Worm (Caenorhabditis elegans) whole organism, L1 larva: Measurements from ENCODE around the gene wee-1.1.

Experiments used
- C34B4.2 ChIP-seq: sonication (generic microtip); optimal IDR thresholded peaks from 2 replicates; lab custom pipeline; 2017; ENCODE audit warnings: mild to moderate bottlenecking, missing genetic modification characterization, missing compliant biosample characterization
- Y116A8C.19 ChIP-seq: sonication (generic microtip); optimal IDR thresholded peaks from 2 replicates; lab custom pipeline; 2016; ENCODE audit warnings: missing compliant biosample characterization, missing genetic modification characterization, borderline replicate concordance
- aha-1 ChIP-seq: fragments of 150-350 bp; optimal IDR thresholded peaks from 2 replicates; lab custom pipeline; 2014; ENCODE audit warnings: missing biosample characterization, missing genetic modification characterization
- alr-1 ChIP-seq: fragments of 200-800 bp; sonication (Bioruptor generic); optimal IDR thresholded peaks from 2 replicates; lab custom pipeline; 2018; ENCODE audit warnings: borderline replicate concordance, mild to moderate bottlenecking, missing genetic modification characterization, missing compliant biosample characterization
- ama-1 ChIP-seq: fragments of 150-350 bp; optimal IDR thresholded peaks from 2 replicates; lab custom pipeline; 2014
- blmp-1 ChIP-seq: fragments of 150-350 bp; optimal IDR thresholded peaks from 2 replicates; lab custom pipeline; 2014; ENCODE audit warnings: missing biosample characterization, missing genetic modification characterization
- ceh-63 ChIP-seq: fragments of 200-800 bp; sonication (Bioruptor generic); optimal IDR thresholded peaks from 2 replicates; lab custom pipeline; 2018; ENCODE audit warnings: mild to moderate bottlenecking, missing genetic modification characterization, missing compliant biosample characterization
- ceh-8 ChIP-seq: fragments of 200-800 bp; sonication (Bioruptor generic); optimal IDR thresholded peaks from 2 replicates; lab custom pipeline; 2018; ENCODE audit warnings: mild to moderate bottlenecking, missing genetic modification characterization, moderate library complexity, missing compliant biosample characterization
- ceh-82 ChIP-seq, 3 experiments: fragments of 150-350 bp in 1 of 3; sonication (generic microtip) in 2 of 3; optimal IDR thresholded peaks; 2 replicates each; lab custom pipeline; 2014 to 2017; ENCODE audit warnings: missing biosample characterization in 3 of 3, missing genetic modification characterization in 3 of 3
- ces-1 ChIP-seq: fragments of 150-350 bp; optimal IDR thresholded peaks from 2 replicates; lab custom pipeline; 2014; ENCODE audit warnings: missing biosample characterization, missing genetic modification reagents, missing genetic modification characterization
- efl-1 ChIP-seq, 4 experiments: fragments of 150-350 bp; optimal IDR thresholded peaks in 3 of 4; peaks in 1 of 4; 1 replicate in 1 of 4; 2 replicates in 3 of 4; lab custom pipeline; 2014; ENCODE audit warnings: missing biosample characterization in 2 of 4, missing genetic modification characterization in 2 of 4, missing genetic modification reagents in 2 of 4
- efl-3 ChIP-seq: fragments of 200-800 bp; sonication (Bioruptor generic); optimal IDR thresholded peaks from 2 replicates; lab custom pipeline; 2018; ENCODE audit warnings: mild to moderate bottlenecking, missing genetic modification characterization, missing compliant biosample characterization
- fkh-10 ChIP-seq: sonication (generic microtip); optimal IDR thresholded peaks from 2 replicates; lab custom pipeline; 2017; ENCODE audit warnings: missing biosample characterization, missing genetic modification reagents, missing genetic modification characterization
- fkh-8 ChIP-seq: sonication (generic microtip); optimal IDR thresholded peaks from 2 replicates; lab custom pipeline; 2016; ENCODE audit warnings: mild to moderate bottlenecking, missing genetic modification characterization, missing compliant biosample characterization
- fos-1 ChIP-seq: fragments of 150-350 bp; optimal IDR thresholded peaks from 2 replicates; lab custom pipeline; 2014; ENCODE audit warnings: missing biosample characterization, missing genetic modification characterization
- grh-1 ChIP-seq: fragments of 200-800 bp; sonication (Bioruptor generic); IDR thresholded peaks from 2 replicates; pipeline ENCODE4 v1.3.6; 2022; ENCODE audit warnings: missing genetic modification reagents, missing genetic modification characterization, missing compliant biosample characterization
- hlh-4 ChIP-seq: sonication (generic microtip); optimal IDR thresholded peaks from 2 replicates; lab custom pipeline; 2016; ENCODE audit warnings: mild to moderate bottlenecking, missing genetic modification characterization, missing compliant biosample characterization
- hpl-2 ChIP-seq: fragments of 150-350 bp; optimal IDR thresholded peaks from 2 replicates; lab custom pipeline; 2014; ENCODE audit warnings: missing biosample characterization, missing genetic modification reagents, missing genetic modification characterization
- lin-14 ChIP-seq: fragments of 200-800 bp; sonication (Bioruptor generic); optimal IDR thresholded peaks from 2 replicates; lab custom pipeline; 2018; ENCODE audit warnings: mild to moderate bottlenecking, missing genetic modification characterization, moderate library complexity, missing compliant biosample characterization
- lin-15B ChIP-seq: fragments of 150-350 bp; sonication (generic microtip); optimal IDR thresholded peaks from 3 replicates; lab custom pipeline; 2014; ENCODE audit warnings: missing biosample characterization, missing genetic modification characterization
- lin-39 ChIP-seq: fragments of 150-350 bp; optimal IDR thresholded peaks from 2 replicates; lab custom pipeline; 2014; ENCODE audit warnings: missing biosample characterization, missing genetic modification reagents, missing genetic modification characterization
- mdl-1 ChIP-seq, 2 experiments: fragments of 150-350 bp; optimal IDR thresholded peaks; 2 replicates each; lab custom pipeline; 2014 to 2017; ENCODE audit warnings: missing biosample characterization in 2 of 2, missing genetic modification characterization in 2 of 2, inconsistent platforms in 1 of 2
- nhr-11 ChIP-seq: fragments of 150-350 bp; optimal IDR thresholded peaks from 2 replicates; lab custom pipeline; 2014; ENCODE audit warnings: missing biosample characterization, missing genetic modification characterization
- nhr-12 ChIP-seq: sonication (generic microtip); optimal IDR thresholded peaks from 2 replicates; lab custom pipeline; 2017; ENCODE audit warnings: missing biosample characterization, missing genetic modification characterization
- nhr-19 ChIP-seq: fragments of 200-800 bp; sonication (Bioruptor generic); conservative IDR thresholded peaks from 2 replicates; pipeline ENCODE4 v1.3.6; 2022; ENCODE audit warnings: missing genetic modification characterization, missing compliant biosample characterization
- nhr-20 ChIP-seq: sonication (generic microtip); optimal IDR thresholded peaks from 2 replicates; lab custom pipeline; 2016; ENCODE audit warnings: mild to moderate bottlenecking, missing genetic modification characterization, missing compliant biosample characterization
- nhr-237 ChIP-seq: fragments of 150-350 bp; optimal IDR thresholded peaks from 2 replicates; lab custom pipeline; 2014; ENCODE audit warnings: missing biosample characterization, missing genetic modification characterization
- nhr-28 ChIP-seq: fragments of 150-350 bp; optimal IDR thresholded peaks from 2 replicates; lab custom pipeline; 2014; ENCODE audit warnings: missing biosample characterization, missing genetic modification characterization
- nhr-71 ChIP-seq: sonication (generic microtip); optimal IDR thresholded peaks from 2 replicates; lab custom pipeline; 2016; ENCODE audit warnings: mild to moderate bottlenecking, missing genetic modification characterization, moderate library complexity, missing compliant biosample characterization
- nhr-77 ChIP-seq: fragments of 150-350 bp; optimal IDR thresholded peaks from 2 replicates; lab custom pipeline; 2014; ENCODE audit warnings: missing biosample characterization, missing genetic modification characterization
- nhr-84 ChIP-seq: sonication (generic microtip); optimal IDR thresholded peaks from 2 replicates; lab custom pipeline; 2017; ENCODE audit warnings: missing biosample characterization, missing genetic modification characterization
- nhr-85 ChIP-seq: sonication (generic microtip); peaks from one replicate; lab custom pipeline; 2016; ENCODE audit warnings: missing genetic modification characterization, inconsistent platforms, missing compliant biosample characterization
- nhr-90 ChIP-seq: sonication (generic microtip); optimal IDR thresholded peaks from 2 replicates; lab custom pipeline; 2016; ENCODE audit warnings: mild to moderate bottlenecking, missing genetic modification characterization, missing compliant biosample characterization; ENCODE audit not compliant: poor library complexity
- pax-3 ChIP-seq: fragments of 200-800 bp; sonication (Bioruptor generic); optimal IDR thresholded peaks from 2 replicates; lab custom pipeline; 2018; ENCODE audit warnings: mild to moderate bottlenecking, missing genetic modification characterization, moderate library complexity, missing compliant biosample characterization
- pqm-1 ChIP-seq: sonication (generic microtip); optimal IDR thresholded peaks from 3 replicates; lab custom pipeline; 2017; ENCODE audit warnings: missing biosample characterization, missing genetic modification characterization
- rnt-1 ChIP-seq: sonication (generic microtip); optimal IDR thresholded peaks from 2 replicates; lab custom pipeline; 2016; ENCODE audit warnings: mild to moderate bottlenecking, missing genetic modification characterization, moderate library complexity, missing compliant biosample characterization
- skn-1 ChIP-seq: fragments of 150-350 bp; optimal IDR thresholded peaks from 2 replicates; lab custom pipeline; 2014; ENCODE audit warnings: missing biosample characterization, missing genetic modification characterization
- snu-23 ChIP-seq: sonication (generic microtip); optimal IDR thresholded peaks from 2 replicates; lab custom pipeline; 2016; ENCODE audit warnings: missing genetic modification characterization, missing compliant biosample characterization
- tbx-2 ChIP-seq: sonication (generic microtip); optimal IDR thresholded peaks from 2 replicates; lab custom pipeline; 2016; ENCODE audit warnings: missing genetic modification characterization, missing compliant biosample characterization
- unc-130 ChIP-seq: fragments of 150-350 bp; optimal IDR thresholded peaks from 2 replicates; lab custom pipeline; 2017; ENCODE audit warnings: missing biosample characterization, missing genetic modification characterization, inconsistent platforms
- unc-62 ChIP-seq: fragments of 150-350 bp; optimal IDR thresholded peaks from 2 replicates; lab custom pipeline; 2014; ENCODE audit warnings: missing biosample characterization, missing genetic modification reagents, missing genetic modification characterization
- unc-86 ChIP-seq: sonication (generic microtip); optimal IDR thresholded peaks from 2 replicates; lab custom pipeline; 2016; ENCODE audit warnings: missing genetic modification characterization, missing compliant biosample characterization
- unc-98 ChIP-seq: fragments of 200-800 bp; sonication (Bioruptor generic); IDR thresholded peaks from 2 replicates; pipeline ENCODE4 v1.3.6; 2022; ENCODE audit warnings: missing genetic modification characterization, missing compliant biosample characterization
- vab-15 ChIP-seq: sonication (generic microtip); optimal IDR thresholded peaks from 2 replicates; lab custom pipeline; 2017; ENCODE audit warnings: missing genotype, mild to moderate bottlenecking, missing genetic modification characterization, missing compliant biosample characterization
- zag-1 ChIP-seq: fragments of 150-350 bp; optimal IDR thresholded peaks from 2 replicates; lab custom pipeline; 2014; ENCODE audit warnings: missing biosample characterization, missing genetic modification characterization
- zip-4 ChIP-seq: fragments of 200-800 bp; sonication (Bioruptor generic); optimal IDR thresholded peaks from 2 replicates; lab custom pipeline; 2018; ENCODE audit warnings: mild to moderate bottlenecking, missing genetic modification characterization, moderate library complexity, missing compliant biosample characterization
- ztf-11 ChIP-seq, 2 experiments: sonication (generic microtip); optimal IDR thresholded peaks; 2 replicates each; lab custom pipeline; 2016 to 2017; ENCODE audit warnings: missing genetic modification characterization in 2 of 2, missing biosample characterization in 1 of 2, missing compliant biosample characterization in 1 of 2
- ztf-4 ChIP-seq: fragments of 150-350 bp; optimal IDR thresholded peaks from 2 replicates; lab custom pipeline; 2014; ENCODE audit warnings: missing biosample characterization, missing genetic modification characterization

Gene wee-1.1

DNA sequence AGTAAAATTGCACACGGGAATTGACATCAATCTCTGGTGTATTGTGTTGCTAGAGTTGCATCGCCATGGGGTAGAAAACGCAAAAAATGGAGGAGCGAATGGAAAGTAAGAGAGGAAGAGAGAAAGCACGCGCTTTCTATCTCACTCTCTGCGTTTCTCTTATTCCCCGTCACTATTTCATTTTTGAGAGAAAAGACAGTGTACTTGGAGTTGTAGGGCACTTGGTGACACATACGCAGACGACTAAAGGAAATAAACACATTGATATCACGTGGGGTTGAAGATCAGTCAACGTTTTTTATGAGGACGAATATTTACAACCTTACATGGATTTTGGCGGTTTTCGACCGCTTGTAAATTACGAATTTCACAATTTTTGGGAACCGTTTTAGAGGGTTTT, 20.1 kb upstream of the wee-1.1 start (continued):
- TF ChIP-seq ztf-11 (tag; optimal IDR thresholded peaks at IDR 0.05; lab: Kevin White, UChicago) (no peak), fkh-8 (tag; lab: Kevin White, UChicago) (peak; percentile 95), aha-1 (no peak)

- TF ChIP-seq lin-14 (GFP tag; lab: Kevin White, UChicago) (peak; percentile 5), efl-1 (optimal IDR thresholded peaks at IDR 0.05; lab: Kevin White, UChicago) (no peak), efl-1 (GFP tag; optimal IDR thresholded peaks at IDR 0.05 in 1 of 2; lab: Kevin White, UChicago) (peak in 1 of 2 experiments; percentile 50), nhr-85 (tag; lab: Kevin White, UChicago) (peak; percentile 70), snu-23 (GFP tag; lab: Kevin White, UChicago) (peak; percentile 25), tbx-2 (tag; lab: Kevin White, UChicago) (no peak), ces-1 (GFP tag; lab: Kevin White, UChicago) (no peak), Y116A8C.19 (tag; lab: Kevin White, UChicago) (no peak), nhr-28 (tag; lab: Kevin White, UChicago) (no peak), blmp-1 (tag; lab: Kevin White, UChicago) (peak; percentile 76), lin-39 (tag; lab: Kevin White, UChicago) (no peak), nhr-20 (peak; percentile 55), skn-1 (tag; lab: Kevin White, UChicago) (no peak), unc-86 (tag; lab: Kevin White, UChicago) (no peak), nhr-84 (tag; lab: Kevin White, UChicago) (no peak), nhr-71 (tag; lab: Kevin White, UChicago) (peak; percentile 45), nhr-237 (tag; lab: Kevin White, UChicago) (no peak), unc-62 (no peak), lin-15B (tag; lab: Kevin White, UChicago) (no peak), nhr-19 (peak; percentile 56), unc-98 (no peak), fos-1 (tag; lab: Kevin White, UChicago) (no peak)
- TF ChIP-seq, all 84 proteins: peak for 8
Observed at ce11 chrII:9602566-9602965, 19.2 kb upstream of the wee-1.1 start.

ce11 chrII:9601679-9602078, 18.3 kb upstream of the wee-1.1 start:
- TF ChIP-seq snu-23 (GFP tag; lab: Kevin White, UChicago), result peak; percentile 84
- TF ChIP-seq pax-3, result peak; percentile 24
- no peak for TF ChIP-seq ceh-82 (tag; optimal IDR thresholded peaks at IDR 0.05; lab: Kevin White, UChicago)
- TF ChIP-seq nhr-77 (tag; lab: Kevin White, UChicago), result no peak
- TF ChIP-seq unc-62, result no peak
- TF ChIP-seq mdl-1 (tag; optimal IDR thresholded peaks at IDR 0.05; lab: Kevin White, UChicago), result peak in 1 of 2 experiments; percentile 92
- no peak for TF ChIP-seq ceh-63 (GFP tag; lab: Kevin White, UChicago)
- no peak for TF ChIP-seq unc-98
- peak; percentile 92 for TF ChIP-seq nhr-20
- peak; percentile 80 for TF ChIP-seq ztf-4
- TF ChIP-seq rnt-1 (tag; lab: Kevin White, UChicago), result peak; percentile 77
- TF ChIP-seq efl-3 (GFP tag; lab: Kevin White, UChicago), result no peak
- TF ChIP-seq zip-4, result no peak
- no peak for TF ChIP-seq C34B4.2 (tag; lab: Kevin White, UChicago)
- TF ChIP-seq ceh-8 (GFP tag; lab: Kevin White, UChicago), result no peak
- TF ChIP-seq hlh-4 (tag; lab: Kevin White, UChicago), result no peak
- TF ChIP-seq zag-1 (tag; lab: Kevin White, UChicago), result no peak
- peak; percentile 86 for TF ChIP-seq blmp-1 (tag; lab: Kevin White, UChicago)
- no peak for TF ChIP-seq fkh-10 (GFP tag; lab: Kevin White, UChicago)
- TF ChIP-seq nhr-12, result no peak
- no peak for TF ChIP-seq fos-1 (tag; lab: Kevin White, UChicago)
- TF ChIP-seq nhr-85 (tag; lab: Kevin White, UChicago), result peak; percentile 91
- TF ChIP-seq nhr-84 (tag; lab: Kevin White, UChicago), result no peak
- no peak for TF ChIP-seq fkh-8 (tag; lab: Kevin White, UChicago)
- TF ChIP-seq grh-1 (GFP tag; lab: Robert Waterston, UW), result no peak
- TF ChIP-seq nhr-28 (tag; lab: Kevin White, UChicago), result no peak
- peak; percentile 68 for TF ChIP-seq ama-1 (lab: Kevin White, UChicago)
- TF ChIP-seq pqm-1 (tag; lab: Kevin White, UChicago), result no peak
- TF ChIP-seq nhr-19, result peak; percentile 90
- TF ChIP-seq unc-130 (tag; lab: Kevin White, UChicago), result peak; percentile 81
- TF ChIP-seq nhr-90 (tag; lab: Kevin White, UChicago), result peak; percentile 66
- peak; percentile 72 for TF ChIP-seq vab-15 (tag; lab: Kevin White, UChicago)
- TF ChIP-seq tbx-2 (tag; lab: Kevin White, UChicago), result peak; percentile 49
- no peak for TF ChIP-seq aha-1
- TF ChIP-seq alr-1 (tag; lab: Kevin White, UChicago), result no peak
- no peak for TF ChIP-seq hpl-2 (GFP tag; lab: Kevin White, UChicago)
- TF ChIP-seq nhr-11 (tag; lab: Kevin White, UChicago), result no peak
